Worm (Caenorhabditis elegans) whole organism, L4 larva: ENCODE measurements around the gene sphr-1.

Experiments used
- F26F4.8 ChIP-seq: fragments of 200-800 bp; sonication (Bioruptor generic); conservative IDR thresholded peaks from 2 replicates; pipeline ENCODE4 v1.3.6; 2022; ENCODE audit warnings: missing genetic modification characterization, missing compliant biosample characterization
- F49E8.2 ChIP-seq: sonication (generic microtip); optimal IDR thresholded peaks from 2 replicates; lab custom pipeline; 2016; ENCODE audit warnings: missing compliant biosample characterization, mild to moderate bottlenecking, missing genetic modification characterization, borderline replicate concordance
- R02D3.7 ChIP-seq: fragments of 150-350 bp; sonication (generic microtip); optimal IDR thresholded peaks from 3 replicates; lab custom pipeline; 2014; ENCODE audit warnings: missing biosample characterization, missing genetic modification characterization
- T20F7.1 ChIP-seq: fragments of 200-800 bp; sonication (Bioruptor generic); optimal IDR thresholded peaks from 2 replicates; lab custom pipeline; 2018; ENCODE audit warnings: mild to moderate bottlenecking, missing genetic modification characterization, missing compliant biosample characterization
- T26A8.4 ChIP-seq: fragments of 200-800 bp; sonication (Bioruptor generic); IDR thresholded peaks from 2 replicates; pipeline ENCODE4 v1.3.6; 2022; ENCODE audit warnings: missing genetic modification characterization, missing compliant biosample characterization
- Y105C5A.15 ChIP-seq: fragments of 200-800 bp; sonication (Bioruptor generic); IDR thresholded peaks from 2 replicates; pipeline ENCODE4 v1.3.6; 2022; ENCODE audit warnings: missing genetic modification characterization, missing compliant biosample characterization
- Y48G9A.11 ChIP-seq: fragments of 200-800 bp; sonication (Bioruptor generic); IDR thresholded peaks from 2 replicates; pipeline ENCODE4 v1.3.6; 2022; ENCODE audit warnings: missing genetic modification reagents, missing genetic modification characterization, missing compliant biosample characterization
- Y75B8A.6 ChIP-seq: fragments of 200-800 bp; sonication (Bioruptor generic); IDR thresholded peaks from 2 replicates; pipeline ENCODE4 v1.3.6; 2022; ENCODE audit warnings: missing genetic modification reagents, missing genetic modification characterization, missing compliant biosample characterization
- ZK337.2 ChIP-seq: fragments of 200-800 bp; sonication (Bioruptor generic); IDR thresholded peaks from 2 replicates; pipeline ENCODE4 v1.3.6; 2022; ENCODE audit warnings: missing genetic modification reagents, missing genetic modification characterization, missing compliant biosample characterization
- ZK546.5 ChIP-seq, 2 experiments: sonication (generic microtip); optimal IDR thresholded peaks; 2 replicates each; lab custom pipeline; 2017; ENCODE audit warnings: missing biosample characterization in 2 of 2, missing genetic modification characterization in 2 of 2
- aly-2 ChIP-seq: sonication (generic microtip); optimal IDR thresholded peaks from 2 replicates; lab custom pipeline; 2018; ENCODE audit warnings: missing biosample characterization, missing genetic modification characterization
- arid-1 ChIP-seq: fragments of 200-800 bp; sonication (Bioruptor generic); conservative IDR thresholded peaks from 2 replicates; pipeline ENCODE4 v1.3.6; 2022; ENCODE audit warnings: missing genetic modification reagents, missing genetic modification characterization, missing compliant biosample characterization
- attf-4 ChIP-seq: sonication (generic microtip); optimal IDR thresholded peaks from 3 replicates; lab custom pipeline; 2017; ENCODE audit warnings: missing biosample characterization, missing genetic modification characterization
- ceh-28 ChIP-seq: fragments of 150-350 bp; optimal IDR thresholded peaks from 2 replicates; lab custom pipeline; 2014; ENCODE audit warnings: missing biosample characterization, missing genetic modification reagents, missing genetic modification characterization
- ceh-32 ChIP-seq: sonication (generic microtip); optimal IDR thresholded peaks from 2 replicates; lab custom pipeline; 2016; ENCODE audit warnings: mild to moderate bottlenecking, missing genetic modification characterization, missing compliant biosample characterization; ENCODE audit not compliant: poor library complexity
- ceh-62 ChIP-seq: sonication (generic microtip); optimal IDR thresholded peaks from 2 replicates; lab custom pipeline; 2017; ENCODE audit warnings: missing biosample characterization, missing genetic modification characterization
- daf-19 ChIP-seq: fragments of 200-800 bp; sonication (Bioruptor generic); conservative IDR thresholded peaks from 2 replicates; pipeline ENCODE4 v1.3.6; 2022; ENCODE audit warnings: missing genetic modification characterization, missing compliant biosample characterization
- dmd-8 ChIP-seq: fragments of 200-800 bp; sonication (Bioruptor generic); IDR thresholded peaks from 2 replicates; pipeline ENCODE4 v1.3.6; 2022; ENCODE audit warnings: missing genetic modification characterization, missing compliant biosample characterization
- dmd-9 ChIP-seq: fragments of 200-800 bp; sonication (Bioruptor generic); IDR thresholded peaks from 2 replicates; pipeline ENCODE4 v1.3.6; 2022; ENCODE audit warnings: missing genetic modification reagents, missing genetic modification characterization, missing compliant biosample characterization
- dve-1 ChIP-seq: sonication (generic microtip); optimal IDR thresholded peaks from 2 replicates; lab custom pipeline; 2017; ENCODE audit warnings: antibody characterized with exemption, mild to moderate bottlenecking, missing genetic modification characterization, missing compliant biosample characterization; ENCODE audit not compliant: insufficient read depth
- egl-27 ChIP-seq: sonication (generic microtip); optimal IDR thresholded peaks from 3 replicates; lab custom pipeline; 2017; ENCODE audit warnings: missing biosample characterization, missing genetic modification reagents, missing genetic modification characterization
- egl-43 ChIP-seq: fragments of 200-800 bp; sonication (Bioruptor generic); IDR thresholded peaks from 2 replicates; pipeline ENCODE4 v1.3.6; 2022; ENCODE audit warnings: missing genetic modification reagents, missing genetic modification characterization, missing compliant biosample characterization
- fkh-10 ChIP-seq: fragments of 150-350 bp; optimal IDR thresholded peaks from 2 replicates; lab custom pipeline; 2014; ENCODE audit warnings: missing biosample characterization, missing genetic modification reagents, missing genetic modification characterization
- fos-1 ChIP-seq: fragments of 150-350 bp; optimal IDR thresholded peaks from 2 replicates; lab custom pipeline; 2014; ENCODE audit warnings: missing biosample characterization, missing genetic modification characterization
- gei-8 ChIP-seq: fragments of 200-800 bp; sonication (Bioruptor generic); optimal IDR thresholded peaks from 2 replicates; lab custom pipeline; 2018; ENCODE audit warnings: mild to moderate bottlenecking, missing genetic modification characterization, missing compliant biosample characterization
- hif-1 ChIP-seq, 2 experiments: sonication (generic microtip); optimal IDR thresholded peaks; 2 replicates each; lab custom pipeline; 2016 to 2017; ENCODE audit warnings: missing compliant biosample characterization in 2 of 2, missing genetic modification characterization in 2 of 2, missing genetic modification reagents in 2 of 2, missing genotype in 2 of 2, mild to moderate bottlenecking in 1 of 2
- hlh-11 ChIP-seq: fragments of 200-800 bp; sonication (Bioruptor generic); optimal IDR thresholded peaks from 2 replicates; lab custom pipeline; 2018; ENCODE audit warnings: mild to moderate bottlenecking, missing genetic modification characterization, missing compliant biosample characterization
- hlh-30 ChIP-seq: sonication (generic microtip); optimal IDR thresholded peaks from 2 replicates; lab custom pipeline; 2017; ENCODE audit warnings: antibody characterized with exemption, mild to moderate bottlenecking, missing genetic modification characterization, missing compliant biosample characterization; ENCODE audit not compliant: insufficient read depth
- hmg-1.1 ChIP-seq: fragments of 200-800 bp; sonication (Bioruptor generic); IDR thresholded peaks from 2 replicates; pipeline ENCODE4 v1.3.6; 2022; ENCODE audit warnings: missing genetic modification reagents, missing genetic modification characterization, missing compliant biosample characterization
- jun-1 ChIP-seq: fragments of 150-350 bp; optimal IDR thresholded peaks from 2 replicates; lab custom pipeline; 2014; ENCODE audit warnings: missing biosample characterization, missing genetic modification reagents, missing genetic modification characterization
- lin-39 ChIP-seq: fragments of 150-350 bp; optimal IDR thresholded peaks from 2 replicates; lab custom pipeline; 2014; ENCODE audit warnings: missing biosample characterization, missing genetic modification reagents, missing genetic modification characterization
- lir-3 ChIP-seq: sonication (generic microtip); optimal IDR thresholded peaks from 2 replicates; lab custom pipeline; 2016; ENCODE audit warnings: mild to moderate bottlenecking, missing genetic modification characterization, missing compliant biosample characterization
- madf-5 ChIP-seq, 2 experiments: fragments of 200-800 bp; sonication (Bioruptor generic); IDR thresholded peaks; 2 replicates each; pipeline ENCODE4 v1.3.6; 2022; ENCODE audit warnings: missing compliant biosample characterization in 2 of 2, missing genetic modification characterization in 2 of 2
- mdt-29 ChIP-seq: fragments of 200-800 bp; sonication (Bioruptor generic); IDR thresholded peaks from 2 replicates; pipeline ENCODE4 v1.3.6; 2022; ENCODE audit warnings: missing genetic modification reagents, missing genetic modification characterization, missing compliant biosample characterization
- mep-1 ChIP-seq: fragments of 150-350 bp; sonication (generic microtip); optimal IDR thresholded peaks from 3 replicates; lab custom pipeline; 2014; ENCODE audit warnings: missing biosample characterization, missing genetic modification characterization
- nhr-102 ChIP-seq: sonication (generic microtip); optimal IDR thresholded peaks from 2 replicates; lab custom pipeline; 2016; ENCODE audit warnings: mild to moderate bottlenecking, missing genetic modification characterization, moderate library complexity, missing compliant biosample characterization
- nhr-237 ChIP-seq: sonication (generic microtip); optimal IDR thresholded peaks from 2 replicates; lab custom pipeline; 2017; ENCODE audit warnings: missing biosample characterization, missing genetic modification characterization
- nhr-28 ChIP-seq: fragments of 150-350 bp; optimal IDR thresholded peaks from 2 replicates; lab custom pipeline; 2014; ENCODE audit warnings: missing biosample characterization, missing genetic modification characterization
- nhr-41 ChIP-seq: fragments of 200-800 bp; sonication (Bioruptor generic); IDR thresholded peaks from 2 replicates; pipeline ENCODE4 v1.3.6; 2022; ENCODE audit warnings: missing genetic modification reagents, missing genetic modification characterization, missing compliant biosample characterization
- php-3 ChIP-seq: fragments of 200-800 bp; sonication (Bioruptor generic); IDR thresholded peaks from 2 replicates; pipeline ENCODE4 v1.3.6; 2022; ENCODE audit warnings: missing genetic modification reagents, missing genetic modification characterization, missing compliant biosample characterization
- sdz-12 ChIP-seq: fragments of 200-800 bp; sonication (Bioruptor generic); optimal IDR thresholded peaks from 2 replicates; lab custom pipeline; 2018; ENCODE audit warnings: mild to moderate bottlenecking, missing genetic modification characterization, missing compliant biosample characterization
- set-16 ChIP-seq: fragments of 200-800 bp; sonication (Bioruptor generic); IDR thresholded peaks from 2 replicates; pipeline ENCODE4 v1.3.6; 2022; ENCODE audit warnings: missing genetic modification reagents, missing genetic modification characterization, missing compliant biosample characterization
- snpc-1.2 ChIP-seq: fragments of 200-800 bp; sonication (Bioruptor generic); IDR thresholded peaks from 2 replicates; pipeline ENCODE4 v1.3.6; 2022; ENCODE audit warnings: missing genetic modification reagents, missing genetic modification characterization, missing compliant biosample characterization
- snpc-4 ChIP-seq: fragments of 150-350 bp; optimal IDR thresholded peaks from 2 replicates; lab custom pipeline; 2014; ENCODE audit warnings: missing biosample characterization, missing genetic modification characterization
- spr-1 ChIP-seq: sonication (generic microtip); optimal IDR thresholded peaks from 2 replicates; lab custom pipeline; 2016; ENCODE audit warnings: mild to moderate bottlenecking, missing genetic modification characterization, missing compliant biosample characterization
- tra-1 ChIP-seq: fragments of 200-800 bp; sonication (Bioruptor generic); IDR thresholded peaks from 2 replicates; pipeline ENCODE4 v1.3.6; 2022; ENCODE audit warnings: missing genetic modification reagents, missing genetic modification characterization, missing compliant biosample characterization
- unc-39 ChIP-seq: sonication (generic microtip); optimal IDR thresholded peaks from 2 replicates; lab custom pipeline; 2017; ENCODE audit warnings: missing biosample characterization, missing genetic modification characterization
- zag-1 ChIP-seq: fragments of 150-350 bp; optimal IDR thresholded peaks from 2 replicates; lab custom pipeline; 2014; ENCODE audit warnings: missing biosample characterization, missing genetic modification characterization
- zfp-2 ChIP-seq: sonication (generic microtip); optimal IDR thresholded peaks from 2 replicates; lab custom pipeline; 2016; ENCODE audit warnings: mild to moderate bottlenecking, missing genetic modification characterization, missing compliant biosample characterization
- zfp-3 ChIP-seq: fragments of 200-800 bp; sonication (Bioruptor generic); conservative IDR thresholded peaks from 2 replicates; pipeline ENCODE4 v1.3.6; 2022; ENCODE audit warnings: missing genetic modification reagents, missing genetic modification characterization, missing compliant biosample characterization
- zip-2 ChIP-seq: fragments of 150-350 bp; optimal IDR thresholded peaks from 2 replicates; lab custom pipeline; 2014; ENCODE audit warnings: missing biosample characterization, missing genetic modification characterization

Gene sphr-1

DNA sequence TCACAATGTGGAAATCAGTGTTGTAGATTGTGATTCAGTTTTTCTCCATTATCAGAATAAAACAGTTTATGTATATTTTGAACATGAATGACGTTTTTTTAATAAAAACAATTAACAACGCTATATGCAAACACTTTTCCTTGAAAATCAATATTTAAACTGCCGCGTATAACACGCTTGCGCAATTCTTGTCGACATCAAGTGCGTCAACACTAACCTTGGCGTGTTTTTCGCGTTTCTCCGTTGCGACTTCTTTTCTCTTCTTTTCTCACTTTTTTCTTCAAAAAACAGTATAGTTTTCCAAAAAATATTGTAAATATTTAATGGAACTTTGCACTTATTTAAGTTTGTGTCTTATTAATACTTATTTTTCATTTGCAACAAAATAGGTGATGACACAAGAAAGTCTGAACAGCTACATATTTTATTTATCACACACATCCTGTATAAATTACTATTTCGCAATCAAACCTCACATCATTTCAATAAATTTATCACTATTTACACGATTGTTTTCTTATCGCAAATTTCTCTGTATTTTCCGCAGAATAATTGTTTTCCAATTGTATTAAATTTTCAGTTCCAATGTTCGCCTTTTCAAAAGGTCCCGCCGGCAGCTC lies 16.1 kb upstream of the sphr-1 start, which contains the start of gene spas-1 (continued):
- TF ChIP-seq F49E8.2 (peak; percentile 42), arid-1 (no peak), Y75B8A.6 (GFP tag; lab: Robert Waterston, UW) (no peak), egl-27 (no peak), lir-3 (tag; lab: Kevin White, UChicago) (no peak), daf-19 (GFP tag; lab: Robert Waterston, UW) (no peak), hif-1 (tag; optimal IDR thresholded peaks at IDR 0.05; lab: Kevin White, UChicago) (peak in 1 of 2 experiments; percentile 51), hlh-11 (tag; lab: Kevin White, UChicago) (peak; percentile 80), ceh-62 (tag; lab: Kevin White, UChicago) (no peak), egl-43 (GFP tag; lab: Robert Waterston, UW) (no peak), F26F4.8 (GFP tag; lab: Robert Waterston, UW) (no peak), ceh-32 (tag; lab: Kevin White, UChicago) (no peak), mep-1 (peak; percentile 94), zfp-3 (GFP tag; lab: Robert Waterston, UW) (0 out of 2 replicates have a peak, but pooled peaks have one; percentile 19), dve-1 (tag; lab: Kevin White, UChicago) (peak; percentile 94), madf-5 (GFP tag; IDR thresholded peaks at IDR 0.05; lab: Robert Waterston, UW) (no peak), fos-1 (tag; lab: Kevin White, UChicago) (peak; percentile 26), gei-8 (no peak), hmg-1.1 (peak; percentile 65), lin-39 (tag; lab: Kevin White, UChicago) (no peak), ZK546.5 (tag; optimal IDR thresholded peaks at IDR 0.05; lab: Kevin White, UChicago) (no peak), aly-2 (no peak), ZK337.2 (GFP tag; lab: Robert Waterston, UW) (no peak), attf-4 (tag; lab: Kevin White, UChicago) (no peak), mdt-29 (GFP tag; lab: Robert Waterston, UW) (no peak), Y48G9A.11 (GFP tag; lab: Robert Waterston, UW) (no peak), ceh-28 (no peak), tra-1 (GFP tag; lab: Robert Waterston, UW) (no peak), snpc-4 (tag; lab: Kevin White, UChicago) (no peak), nhr-41 (GFP tag; lab: Robert Waterston, UW) (no peak), sdz-12 (GFP tag; lab: Kevin White, UChicago) (no peak), zip-2 (tag; lab: Kevin White, UChicago) (peak; percentile 54), R02D3.7 (tag; lab: Kevin White, UChicago) (no peak), unc-39 (tag; lab: Kevin White, UChicago) (no peak), nhr-28 (tag; lab: Kevin White, UChicago) (peak; percentile 74), zag-1 (no peak), nhr-102 (peak; percentile 92), jun-1 (tag; lab: Kevin White, UChicago) (peak; percentile 44), snpc-1.2 (GFP tag; lab: Robert Waterston, UW) (no peak), nhr-237 (no peak), spr-1 (peak; percentile 51), php-3 (GFP tag; lab: Robert Waterston, UW) (no peak), fkh-10 (GFP tag; lab: Kevin White, UChicago) (peak; percentile 80), T26A8.4 (GFP tag; lab: Robert Waterston, UW) (peak; percentile 88), zfp-2 (peak; percentile 37), T20F7.1 (GFP tag; lab: Kevin White, UChicago) (peak; percentile 87), Y105C5A.15 (GFP tag; lab: Robert Waterston, UW) (no peak), set-16 (no peak), dmd-8 (GFP tag; lab: Robert Waterston, UW) (no peak), hlh-30 (tag; lab: Kevin White, UChicago) (peak; percentile 73), dmd-9 (no peak)
